Worm (Caenorhabditis elegans) whole organism, L1 larva: ENCODE results near the gene otub-1.
A peak's percentile ranks its signal among the peaks of the same experiment; 100 is the strongest.

Experiments
- C34B4.2 ChIP-seq: sonication (generic microtip); optimal IDR thresholded peaks from 2 replicates; lab custom pipeline; 2017; ENCODE audit warnings: mild to moderate bottlenecking, missing genetic modification characterization, missing compliant biosample characterization
- F16B12.6 ChIP-seq: fragments of 150-350 bp; optimal IDR thresholded peaks from 2 replicates; lab custom pipeline; 2014; ENCODE audit warnings: missing biosample characterization, missing genetic modification characterization
- Y116A8C.19 ChIP-seq: sonication (generic microtip); optimal IDR thresholded peaks from 2 replicates; lab custom pipeline; 2016; ENCODE audit warnings: missing compliant biosample characterization, missing genetic modification characterization, borderline replicate concordance
- alr-1 ChIP-seq: fragments of 200-800 bp; sonication (Bioruptor generic); optimal IDR thresholded peaks from 2 replicates; lab custom pipeline; 2018; ENCODE audit warnings: borderline replicate concordance, mild to moderate bottlenecking, missing genetic modification characterization, missing compliant biosample characterization
- aly-2 ChIP-seq: fragments of 150-350 bp; optimal IDR thresholded peaks from 2 replicates; lab custom pipeline; 2014; ENCODE audit warnings: missing biosample characterization, missing genetic modification characterization
- ama-1 ChIP-seq: fragments of 150-350 bp; optimal IDR thresholded peaks from 2 replicates; lab custom pipeline; 2014
- blmp-1 ChIP-seq: fragments of 150-350 bp; optimal IDR thresholded peaks from 2 replicates; lab custom pipeline; 2014; ENCODE audit warnings: missing biosample characterization, missing genetic modification characterization
- ceh-63 ChIP-seq: fragments of 200-800 bp; sonication (Bioruptor generic); optimal IDR thresholded peaks from 2 replicates; lab custom pipeline; 2018; ENCODE audit warnings: mild to moderate bottlenecking, missing genetic modification characterization, missing compliant biosample characterization
- ceh-90 ChIP-seq: sonication (generic microtip); optimal IDR thresholded peaks from 2 replicates; lab custom pipeline; 2016; ENCODE audit warnings: missing genetic modification characterization, missing compliant biosample characterization
- dpl-1 ChIP-seq, 3 experiments: fragments of 150-350 bp in 2 of 3; sonication (generic microtip) in 1 of 3; optimal IDR thresholded peaks; 2 replicates each; lab custom pipeline; 2014 to 2017; ENCODE audit warnings: missing biosample characterization in 3 of 3, missing genetic modification characterization in 3 of 3, missing genetic modification reagents in 3 of 3
- dsc-1 ChIP-seq: sonication (generic microtip); optimal IDR thresholded peaks from 2 replicates; lab custom pipeline; 2016; ENCODE audit warnings: mild to moderate bottlenecking, missing genetic modification characterization, missing compliant biosample characterization
- efl-1 ChIP-seq, 4 experiments: fragments of 150-350 bp; optimal IDR thresholded peaks in 3 of 4; peaks in 1 of 4; 1 replicate in 1 of 4; 2 replicates in 3 of 4; lab custom pipeline; 2014; ENCODE audit warnings: missing biosample characterization in 2 of 4, missing genetic modification characterization in 2 of 4, missing genetic modification reagents in 2 of 4
- efl-3 ChIP-seq: fragments of 200-800 bp; sonication (Bioruptor generic); optimal IDR thresholded peaks from 2 replicates; lab custom pipeline; 2018; ENCODE audit warnings: mild to moderate bottlenecking, missing genetic modification characterization, missing compliant biosample characterization
- ets-5 ChIP-seq: fragments of 200-800 bp; sonication (Bioruptor generic); IDR thresholded peaks from 2 replicates; pipeline ENCODE4 v1.3.6; 2022; ENCODE audit warnings: missing genetic modification characterization, missing compliant biosample characterization
- fkh-10 ChIP-seq: sonication (generic microtip); optimal IDR thresholded peaks from 2 replicates; lab custom pipeline; 2017; ENCODE audit warnings: missing biosample characterization, missing genetic modification reagents, missing genetic modification characterization
- fkh-4 ChIP-seq: sonication (generic microtip); optimal IDR thresholded peaks from 2 replicates; lab custom pipeline; 2016; ENCODE audit warnings: missing compliant biosample characterization, missing genetic modification characterization, borderline replicate concordance
- fos-1 ChIP-seq: fragments of 150-350 bp; optimal IDR thresholded peaks from 2 replicates; lab custom pipeline; 2014; ENCODE audit warnings: missing biosample characterization, missing genetic modification characterization
- hlh-4 ChIP-seq: sonication (generic microtip); optimal IDR thresholded peaks from 2 replicates; lab custom pipeline; 2016; ENCODE audit warnings: mild to moderate bottlenecking, missing genetic modification characterization, missing compliant biosample characterization
- jun-1 ChIP-seq: fragments of 150-350 bp; optimal IDR thresholded peaks from 2 replicates; lab custom pipeline; 2014; ENCODE audit warnings: missing biosample characterization, missing genetic modification reagents, missing genetic modification characterization
- lin-13 ChIP-seq: fragments of 150-350 bp; optimal IDR thresholded peaks from 2 replicates; lab custom pipeline; 2014; ENCODE audit warnings: missing biosample characterization, missing genetic modification reagents, missing genetic modification characterization
- lin-14 ChIP-seq: fragments of 200-800 bp; sonication (Bioruptor generic); optimal IDR thresholded peaks from 2 replicates; lab custom pipeline; 2018; ENCODE audit warnings: mild to moderate bottlenecking, missing genetic modification characterization, moderate library complexity, missing compliant biosample characterization
- lin-35 ChIP-seq, 2 experiments: fragments of 150-350 bp; optimal IDR thresholded peaks; 2 replicates each; lab custom pipeline; 2014; ENCODE audit warnings: missing biosample characterization in 2 of 2, missing genetic modification characterization in 2 of 2, missing genetic modification reagents in 2 of 2
- lir-3 ChIP-seq: sonication (generic microtip); optimal IDR thresholded peaks from 2 replicates; lab custom pipeline; 2016; ENCODE audit warnings: mild to moderate bottlenecking, missing genetic modification characterization, moderate library complexity, missing compliant biosample characterization; ENCODE audit not compliant: poor library complexity
- lsy-2 ChIP-seq, 2 experiments: fragments of 150-350 bp; optimal IDR thresholded peaks; 2 replicates each; lab custom pipeline; 2014; ENCODE audit warnings: missing biosample characterization in 2 of 2, missing genetic modification characterization in 2 of 2
- mab-9 ChIP-seq: fragments of 200-800 bp; sonication (Bioruptor generic); IDR thresholded peaks from 2 replicates; pipeline ENCODE4 v1.3.6; 2022; ENCODE audit warnings: missing genetic modification reagents, missing genetic modification characterization, missing compliant biosample characterization
- mdl-1 ChIP-seq, 2 experiments: fragments of 150-350 bp; optimal IDR thresholded peaks; 2 replicates each; lab custom pipeline; 2014 to 2017; ENCODE audit warnings: missing biosample characterization in 2 of 2, missing genetic modification characterization in 2 of 2, inconsistent platforms in 1 of 2
- mep-1 ChIP-seq: fragments of 150-350 bp; optimal IDR thresholded peaks from 2 replicates; lab custom pipeline; 2014; ENCODE audit warnings: missing biosample characterization, missing genetic modification characterization
- nhr-11 ChIP-seq: fragments of 150-350 bp; optimal IDR thresholded peaks from 2 replicates; lab custom pipeline; 2014; ENCODE audit warnings: missing biosample characterization, missing genetic modification characterization
- nhr-12 ChIP-seq: sonication (generic microtip); optimal IDR thresholded peaks from 2 replicates; lab custom pipeline; 2017; ENCODE audit warnings: missing biosample characterization, missing genetic modification characterization
- nhr-19 ChIP-seq: fragments of 200-800 bp; sonication (Bioruptor generic); conservative IDR thresholded peaks from 2 replicates; pipeline ENCODE4 v1.3.6; 2022; ENCODE audit warnings: missing genetic modification characterization, missing compliant biosample characterization
- nhr-28 ChIP-seq: fragments of 150-350 bp; optimal IDR thresholded peaks from 2 replicates; lab custom pipeline; 2014; ENCODE audit warnings: missing biosample characterization, missing genetic modification characterization
- nhr-47 ChIP-seq: sonication (generic microtip); optimal IDR thresholded peaks from 2 replicates; lab custom pipeline; 2016; ENCODE audit warnings: mild to moderate bottlenecking, missing genetic modification characterization, moderate library complexity, missing compliant biosample characterization
- nhr-76 ChIP-seq: sonication (generic microtip); optimal IDR thresholded peaks from 2 replicates; lab custom pipeline; 2017; ENCODE audit warnings: missing biosample characterization, missing genetic modification characterization
- nhr-77 ChIP-seq: fragments of 150-350 bp; optimal IDR thresholded peaks from 2 replicates; lab custom pipeline; 2014; ENCODE audit warnings: missing biosample characterization, missing genetic modification characterization
- pag-3 ChIP-seq: sonication (generic microtip); optimal IDR thresholded peaks from 2 replicates; lab custom pipeline; 2017; ENCODE audit warnings: missing genetic modification characterization, mild to moderate bottlenecking, missing compliant biosample characterization, antibody characterized with exemption, borderline replicate concordance; ENCODE audit not compliant: insufficient read depth
- skn-1 ChIP-seq: fragments of 150-350 bp; optimal IDR thresholded peaks from 2 replicates; lab custom pipeline; 2014; ENCODE audit warnings: missing biosample characterization, missing genetic modification characterization
- snpc-4 ChIP-seq: fragments of 150-350 bp; optimal IDR thresholded peaks from 2 replicates; lab custom pipeline; 2014; ENCODE audit warnings: missing biosample characterization, missing genetic modification characterization
- snu-23 ChIP-seq: sonication (generic microtip); optimal IDR thresholded peaks from 2 replicates; lab custom pipeline; 2016; ENCODE audit warnings: missing genetic modification characterization, missing compliant biosample characterization
- sox-4 ChIP-seq: sonication (generic microtip); optimal IDR thresholded peaks from 2 replicates; lab custom pipeline; 2016; ENCODE audit warnings: missing genetic modification characterization, missing compliant biosample characterization
- unc-130 ChIP-seq: fragments of 150-350 bp; optimal IDR thresholded peaks from 2 replicates; lab custom pipeline; 2017; ENCODE audit warnings: missing biosample characterization, missing genetic modification characterization, inconsistent platforms
- unc-30 ChIP-seq: sonication (generic microtip); optimal IDR thresholded peaks from 2 replicates; lab custom pipeline; 2017; ENCODE audit warnings: missing biosample characterization, missing genetic modification characterization
- unc-62 ChIP-seq: fragments of 150-350 bp; optimal IDR thresholded peaks from 2 replicates; lab custom pipeline; 2014; ENCODE audit warnings: missing biosample characterization, missing genetic modification reagents, missing genetic modification characterization
- unc-86 ChIP-seq: sonication (generic microtip); optimal IDR thresholded peaks from 2 replicates; lab custom pipeline; 2016; ENCODE audit warnings: missing genetic modification characterization, missing compliant biosample characterization
- unc-98 ChIP-seq: fragments of 200-800 bp; sonication (Bioruptor generic); IDR thresholded peaks from 2 replicates; pipeline ENCODE4 v1.3.6; 2022; ENCODE audit warnings: missing genetic modification characterization, missing compliant biosample characterization
- xbp-1 ChIP-seq: sonication (generic microtip); optimal IDR thresholded peaks from 2 replicates; lab custom pipeline; 2016; ENCODE audit warnings: missing genetic modification characterization, missing compliant biosample characterization
- ztf-11 ChIP-seq, 2 experiments: sonication (generic microtip); optimal IDR thresholded peaks; 2 replicates each; lab custom pipeline; 2016 to 2017; ENCODE audit warnings: missing genetic modification characterization in 2 of 2, missing biosample characterization in 1 of 2, missing compliant biosample characterization in 1 of 2

Gene otub-1

DNA sequence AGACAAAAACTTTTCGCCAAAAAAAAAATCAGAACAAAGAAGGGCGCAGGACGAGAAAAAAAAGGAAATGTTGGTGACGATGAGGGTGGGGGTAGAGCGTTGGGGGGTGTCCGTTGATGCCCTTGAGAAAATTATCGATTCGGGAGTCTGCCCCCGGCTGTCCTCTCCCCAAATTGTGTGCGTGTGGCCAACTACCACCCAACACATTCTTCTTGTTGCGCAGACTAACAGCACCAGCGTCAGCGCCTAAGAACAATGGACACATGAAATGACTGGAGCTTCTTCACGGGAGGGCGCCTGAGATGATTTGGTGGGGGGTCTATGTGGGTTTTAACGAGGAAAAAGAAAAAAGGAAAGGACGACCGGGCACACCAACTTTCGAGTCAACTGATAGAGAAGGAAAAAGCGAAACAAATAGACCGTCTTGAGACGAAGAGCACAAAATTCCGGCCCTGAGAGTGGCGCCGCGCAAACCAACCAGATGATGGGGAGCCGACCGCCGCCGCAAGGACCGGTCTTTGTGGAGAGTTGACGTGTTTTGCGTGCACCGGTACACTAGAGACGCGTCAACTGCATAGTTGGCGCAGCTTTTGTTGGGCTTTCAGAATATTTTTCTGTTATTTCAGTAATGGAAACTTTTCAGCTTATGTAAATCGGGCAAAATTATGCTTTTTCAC is 892 bp upstream of the otub-1 start, which contains the start of gene C25D7.9 (continued):
- TF ChIP-seq lin-35 (GFP tag; optimal IDR thresholded peaks at IDR 0.05; lab: Kevin White, UChicago) (peak; percentile 47 to 53), mab-9 (no peak), unc-30 (no peak), mep-1 (tag; lab: Kevin White, UChicago) (peak; percentile 18), nhr-77 (tag; lab: Kevin White, UChicago) (no peak), unc-98 (GFP tag; lab: Robert Waterston, UW) (no peak), efl-1 (optimal IDR thresholded peaks at IDR 0.05; lab: Kevin White, UChicago) (peak; percentile 34 to 53), efl-1 (GFP tag; optimal IDR thresholded peaks at IDR 0.05 in 1 of 2; lab: Kevin White, UChicago) (peak; percentile 37 to 89), xbp-1 (tag; lab: Kevin White, UChicago) (peak; percentile 28), fos-1 (tag; lab: Kevin White, UChicago) (no peak), C34B4.2 (tag; lab: Kevin White, UChicago) (no peak), lin-14 (GFP tag; lab: Kevin White, UChicago) (peak; percentile 55), snpc-4 (no peak), nhr-12 (no peak), blmp-1 (tag; lab: Kevin White, UChicago) (no peak), dsc-1 (tag; lab: Kevin White, UChicago) (peak; percentile 2), nhr-19 (GFP tag; lab: Robert Waterston, UW) (peak; percentile 24; the same call in 1 of the 2 replicates), aly-2 (tag; lab: Kevin White, UChicago) (no peak), ama-1 (no peak), skn-1 (tag; lab: Kevin White, UChicago) (peak; percentile 17), unc-130 (tag; lab: Kevin White, UChicago) (no peak), dpl-1 (GFP tag; optimal IDR thresholded peaks at IDR 0.05; lab: Kevin White, UChicago) (peak; percentile 17 to 52 (median 45)), nhr-11 (tag; lab: Kevin White, UChicago) (no peak), lin-13 (GFP tag; lab: Kevin White, UChicago) (peak; percentile 32), efl-3 (no peak), unc-86 (tag; lab: Kevin White, UChicago) (peak; percentile 4), hlh-4 (tag; lab: Kevin White, UChicago) (no peak), nhr-28 (tag; lab: Kevin White, UChicago) (no peak), nhr-76 (no peak), unc-62 (GFP tag; lab: Kevin White, UChicago) (no peak), pag-3 (tag; lab: Kevin White, UChicago) (no peak), ets-5 (GFP tag; lab: Robert Waterston, UW) (no peak), ceh-90 (tag; lab: Kevin White, UChicago) (no peak), F16B12.6 (tag; lab: Kevin White, UChicago) (no peak), snu-23 (GFP tag; lab: Kevin White, UChicago) (peak; percentile 46), mdl-1 (tag; optimal IDR thresholded peaks at IDR 0.05; lab: Kevin White, UChicago) (no peak), lsy-2 (tag; optimal IDR thresholded peaks at IDR 0.05; lab: Kevin White, UChicago) (peak; percentile 31 to 62), nhr-47 (tag; lab: Kevin White, UChicago) (no peak), sox-4 (no peak), jun-1 (tag; lab: Kevin White, UChicago) (no peak)

DNA sequence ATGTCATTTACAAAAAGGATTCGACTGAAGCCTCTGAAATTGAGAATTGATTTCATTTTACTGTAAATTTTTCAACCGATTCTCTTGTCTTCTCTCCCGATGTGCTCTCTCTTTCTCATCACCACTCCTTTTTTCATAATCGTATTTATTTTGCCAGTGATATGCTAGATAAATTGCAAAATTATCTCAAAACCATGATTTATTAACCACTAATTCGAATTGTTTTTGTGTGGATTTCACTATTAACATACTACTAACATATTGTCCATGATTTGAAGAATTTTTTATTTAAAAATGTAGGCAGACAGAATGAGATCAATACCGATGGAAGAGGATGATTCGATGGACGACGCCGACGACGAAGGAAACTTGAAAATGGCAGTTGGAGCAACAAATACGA is 1.1 kb downstream of the otub-1 start, which contains the start of gene C25D7.10:
Gene C25D7.10 (plus strand): TSS at position 301 of the 400 bp plus-strand sequence.
- TF ChIP-seq snpc-4 (no peak), lin-13 (GFP tag; lab: Kevin White, UChicago) (no peak), mdl-1 (tag; optimal IDR thresholded peaks at IDR 0.05; lab: Kevin White, UChicago) (no peak), Y116A8C.19 (no peak), nhr-28 (tag; lab: Kevin White, UChicago) (no peak), unc-130 (tag; lab: Kevin White, UChicago) (no peak), alr-1 (tag; lab: Kevin White, UChicago) (no peak), fkh-4 (no peak), fkh-10 (GFP tag; lab: Kevin White, UChicago) (no peak), lir-3 (tag; lab: Kevin White, UChicago) (no peak), nhr-19 (GFP tag; lab: Robert Waterston, UW) (no peak), lsy-2 (tag; optimal IDR thresholded peaks at IDR 0.05; lab: Kevin White, UChicago) (no peak), ztf-11 (tag; optimal IDR thresholded peaks at IDR 0.05; lab: Kevin White, UChicago) (no peak), ceh-63 (GFP tag; lab: Kevin White, UChicago) (no peak)
